Fruit fly (Drosophila melanogaster) S2 (cell line): ENCODE measurements around the gene Mtl.

ENCODE experiments used
- CG8478 ChIP-seq: fragments of >200 bp; optimal IDR thresholded peaks from 2 replicates; lab custom pipeline; 2018
- CTCF ChIP-seq, 2 experiments: fragments of >200 bp; optimal IDR thresholded peaks; 2 replicates each; lab custom pipeline; 2018

Gene Mtl

DNA sequence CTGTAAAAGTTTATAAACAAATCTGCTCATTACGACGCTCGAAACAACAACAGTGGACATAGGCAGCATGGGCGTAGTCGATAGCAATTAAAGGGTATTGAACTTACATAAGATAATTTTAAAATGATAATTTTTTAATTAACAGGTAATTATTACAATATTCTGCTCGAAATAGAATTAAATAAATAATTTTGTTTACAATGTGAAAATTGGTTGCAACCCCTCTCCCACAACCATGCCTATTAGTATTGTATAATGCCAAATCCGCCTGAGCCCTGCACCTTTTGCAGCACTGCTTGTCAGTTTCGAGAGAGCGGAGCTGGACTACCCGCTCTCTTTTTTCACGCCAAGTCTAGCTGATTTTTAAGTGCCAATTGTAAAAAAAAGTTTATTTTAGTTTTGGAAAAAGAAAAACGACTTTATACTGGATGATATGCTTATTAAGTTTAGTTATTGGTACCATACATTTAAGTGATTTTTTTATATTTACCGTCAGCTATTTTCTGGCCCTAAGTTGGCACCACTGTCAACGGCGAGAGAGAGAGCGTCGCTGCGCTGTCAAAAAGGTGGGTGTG, at the start of gene Mtl, which contains the start of gene CG5611:
Gene Mtl, plus strand, starts transcription at position 403 of the 575 bp plus-strand sequence.
Gene CG5611, minus strand, starts transcription at position 51 of the 575 bp plus-strand sequence.
- TF ChIP-seq CTCF (optimal IDR thresholded peaks at IDR 0.05; lab: Kevin White, UChicago), result no peak
- TF ChIP-seq CG8478 (lab: Kevin White, UChicago), result no peak

DNA sequence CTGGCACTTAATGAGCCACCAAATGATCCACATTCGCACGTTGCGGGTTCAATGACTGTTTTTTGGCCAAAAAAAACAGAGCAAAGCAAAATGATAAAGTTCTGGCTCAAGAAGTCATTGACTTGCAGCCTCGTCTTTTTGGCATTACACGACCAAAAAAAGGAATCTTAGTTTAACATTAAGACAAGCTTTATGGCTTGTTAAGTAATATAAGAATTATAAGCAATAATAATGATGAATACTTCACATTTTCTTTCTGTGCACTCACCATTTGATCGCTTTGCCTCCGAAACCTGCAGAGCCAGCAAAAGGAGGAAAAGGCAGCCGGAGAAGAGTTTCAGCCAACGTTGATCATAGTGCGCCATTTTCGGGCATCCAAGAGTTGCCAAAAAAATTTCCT, 43.0 kb upstream of the Mtl start:
- TF ChIP-seq CG8478 (lab: Kevin White, UChicago), result no peak
- no peak for TF ChIP-seq CTCF (optimal IDR thresholded peaks at IDR 0.05; lab: Kevin White, UChicago)

dm6 chr3R:27593580-27594187, 42.5 kb upstream of the Mtl start:
- no peak for TF ChIP-seq CTCF (optimal IDR thresholded peaks at IDR 0.05; lab: Kevin White, UChicago)
- TF ChIP-seq CG8478 (lab: Kevin White, UChicago), result no peak

dm6 chr3R:27595979-27596378, 40.2 kb upstream of the Mtl start, which contains the start of gene CG5639:
TSS of gene CG5639 (minus strand) at chr3R:27596130.
- TF ChIP-seq CG8478 (lab: Kevin White, UChicago) (no peak), CTCF (optimal IDR thresholded peaks at IDR 0.05; lab: Kevin White, UChicago) (no peak)

- TF ChIP-seq CTCF (optimal IDR thresholded peaks at IDR 0.05; lab: Kevin White, UChicago) (no peak), CG8478 (lab: Kevin White, UChicago) (no peak)
Observed at dm6 chr3R:27597258-27597657, 39.0 kb upstream of the Mtl start.

DNA sequence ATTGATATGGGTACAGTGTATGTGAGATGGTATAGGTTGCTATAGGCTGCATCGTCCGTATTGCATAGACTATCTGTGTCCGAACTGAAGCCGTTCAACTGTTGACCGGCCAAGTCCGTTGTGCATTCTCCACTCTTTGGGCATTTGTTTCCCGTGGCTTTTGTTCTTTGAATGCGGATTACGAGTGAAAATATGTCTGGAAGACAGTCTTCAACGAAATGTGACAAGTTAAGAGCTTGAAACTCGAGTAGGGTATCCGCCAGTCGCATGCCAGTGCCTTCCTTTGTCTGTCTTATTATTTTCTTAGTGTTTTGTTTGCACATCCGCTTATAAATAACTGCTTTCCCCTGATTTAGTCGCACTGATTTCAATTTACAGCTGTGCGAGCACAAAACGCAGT, 32.5 kb upstream of the Mtl start:
- TF ChIP-seq CG8478 (lab: Kevin White, UChicago) (no peak), CTCF (optimal IDR thresholded peaks at IDR 0.05; lab: Kevin White, UChicago) (no peak)

- no peak for TF ChIP-seq CG8478 (lab: Kevin White, UChicago)
- TF ChIP-seq CTCF (optimal IDR thresholded peaks at IDR 0.05; lab: Kevin White, UChicago), result no peak
Observed at dm6 chr3R:27604636-27605443, 31.4 kb upstream of the Mtl start.

dm6 chr3R:27605534-27606250, 30.5 kb upstream of the Mtl start:
- TF ChIP-seq CG8478 (lab: Kevin White, UChicago), result no peak
- no peak for TF ChIP-seq CTCF (optimal IDR thresholded peaks at IDR 0.05; lab: Kevin White, UChicago)

DNA sequence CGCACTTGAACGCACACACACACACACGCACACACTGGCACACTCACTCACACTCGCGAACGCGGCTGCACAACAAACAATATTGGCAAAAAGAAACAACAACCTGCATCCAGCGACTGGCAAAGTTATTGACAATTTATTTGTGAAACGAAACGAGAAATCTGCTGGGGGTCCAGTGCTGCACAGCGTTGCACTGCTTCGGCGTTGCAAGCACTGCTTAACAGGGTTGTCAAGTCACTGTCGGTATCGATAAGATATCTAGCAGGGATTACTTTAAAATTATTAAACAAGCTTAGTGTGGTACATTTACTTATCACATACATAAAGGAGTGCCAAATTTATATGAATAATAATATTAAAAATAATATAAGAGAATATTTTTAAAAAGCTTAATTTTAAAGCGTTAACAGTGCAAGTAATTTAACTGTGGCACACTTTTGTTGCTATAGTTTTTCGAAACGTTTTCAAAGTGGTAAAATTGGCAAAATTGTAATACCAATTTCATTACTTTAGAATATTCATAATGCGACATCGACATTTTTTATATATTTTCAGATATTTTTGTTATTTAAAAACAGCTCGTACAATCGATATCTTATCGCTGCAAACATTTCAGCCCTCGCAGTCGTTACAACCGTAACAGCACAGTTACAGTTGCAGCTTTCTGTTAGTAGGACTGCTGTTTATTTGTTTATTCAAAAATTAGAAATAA, 28.8 kb upstream of the Mtl start, which contains the start of the genes dsd and Tusp:
Gene dsd, minus strand, starts transcription at position 179 of the 712 bp plus-strand sequence.
Gene Tusp, plus strand, starts transcription at position 662 of the 712 bp plus-strand sequence.
- TF ChIP-seq CTCF (optimal IDR thresholded peaks at IDR 0.05; lab: Kevin White, UChicago), result no peak
- no peak for TF ChIP-seq CG8478 (lab: Kevin White, UChicago)

- no peak for TF ChIP-seq CTCF (optimal IDR thresholded peaks at IDR 0.05; lab: Kevin White, UChicago)
- TF ChIP-seq CG8478 (lab: Kevin White, UChicago), result no peak
Observed at dm6 chr3R:27608000-27608399, 28.2 kb upstream of the Mtl start.

dm6 chr3R:27608536-27608935, 27.7 kb upstream of the Mtl start:
- no peak for TF ChIP-seq CTCF (optimal IDR thresholded peaks at IDR 0.05; lab: Kevin White, UChicago)
- TF ChIP-seq CG8478 (lab: Kevin White, UChicago), result no peak

dm6 chr3R:27609118-27610042, 26.8 kb upstream of the Mtl start:
- no peak for TF ChIP-seq CTCF (optimal IDR thresholded peaks at IDR 0.05; lab: Kevin White, UChicago)
- no peak for TF ChIP-seq CG8478 (lab: Kevin White, UChicago)

dm6 chr3R:27610622-27611021, 25.6 kb upstream of the Mtl start:
- TF ChIP-seq CTCF (optimal IDR thresholded peaks at IDR 0.05; lab: Kevin White, UChicago), result no peak
- no peak for TF ChIP-seq CG8478 (lab: Kevin White, UChicago)
